Fruit fly (Drosophila melanogaster) whole organism, embryonic: ENCODE data around the gene Nf-YC.

Source experiments
- Abd-B ChIP-seq: fragments of 200-800 bp; sonication (Bioruptor generic); optimal IDR thresholded peaks from 2 replicates; lab custom pipeline; 2018; ENCODE audit warnings: missing biosample characterization, mild to moderate bottlenecking, missing genetic modification characterization, moderate library complexity
- Atf3 ChIP-seq: fragments of 200-800 bp; sonication (Bioruptor generic); optimal IDR thresholded peaks from 3 replicates; lab custom pipeline; 2016; ENCODE audit warnings: missing biosample characterization, missing genetic modification characterization
- B-H1 ChIP-seq: fragments of 200-800 bp; sonication (Bioruptor generic); IDR thresholded peaks from 3 replicates; pipeline ENCODE4 v1.3.6; 2022; ENCODE audit warnings: missing biosample characterization, missing genetic modification characterization
- CG11093 ChIP-seq: fragments of 200-800 bp; sonication (Bioruptor generic); IDR thresholded peaks from 3 replicates; pipeline ENCODE4 v1.3.6; 2022; ENCODE audit warnings: missing biosample characterization, missing genetic modification characterization
- CG12155 ChIP-seq: fragments of 200-800 bp; sonication (Bioruptor generic); optimal IDR thresholded peaks from 3 replicates; lab custom pipeline; 2016; ENCODE audit warnings: missing biosample characterization, missing genetic modification characterization
- CG12659 ChIP-seq: fragments of 200-800 bp; sonication (Bioruptor generic); optimal IDR thresholded peaks from 3 replicates; lab custom pipeline; 2017; ENCODE audit warnings: mild to moderate bottlenecking, missing biosample characterization, missing genetic modification reagents, missing genetic modification characterization
- CG14965 ChIP-seq: fragments of 200-800 bp; sonication (Bioruptor generic); optimal IDR thresholded peaks from 2 replicates; lab custom pipeline; 2016; ENCODE audit warnings: missing biosample characterization, missing genetic modification characterization, borderline replicate concordance
- CG15479 ChIP-seq: fragments of 200-800 bp; sonication (Bioruptor generic); optimal IDR thresholded peaks from 3 replicates; lab custom pipeline; 2019; ENCODE audit warnings: missing biosample characterization, mild to moderate bottlenecking, missing genetic modification characterization, moderate library complexity
- CG18599 ChIP-seq: fragments of 200-800 bp; sonication (Bioruptor generic); optimal IDR thresholded peaks from 3 replicates; lab custom pipeline; 2017; ENCODE audit warnings: missing biosample characterization, missing genetic modification characterization, mild to moderate bottlenecking, moderate library complexity, missing genetic modification reagents
- CG18619 ChIP-seq: fragments of 200-800 bp; sonication (Bioruptor generic); optimal IDR thresholded peaks from 3 replicates; lab custom pipeline; 2017; ENCODE audit warnings: missing biosample characterization, mild to moderate bottlenecking, missing genetic modification characterization
- CG2199 ChIP-seq: fragments of 200-800 bp; sonication (Bioruptor generic); IDR thresholded peaks from 3 replicates; pipeline ENCODE4 v1.3.6; 2022; ENCODE audit warnings: missing biosample characterization, missing genetic modification characterization
- CG2875 ChIP-seq: fragments of 200-800 bp; sonication (Bioruptor generic); optimal IDR thresholded peaks from 2 replicates; lab custom pipeline; 2017; ENCODE audit warnings: missing biosample characterization, mild to moderate bottlenecking, missing genetic modification characterization, missing genetic modification reagents
- CG33557 ChIP-seq: fragments of 200-800 bp; sonication (Bioruptor generic); optimal IDR thresholded peaks from 2 replicates; lab custom pipeline; 2019; ENCODE audit warnings: missing biosample characterization, mild to moderate bottlenecking, missing genetic modification characterization, moderate library complexity
- CG4328 ChIP-seq: fragments of 200-800 bp; sonication (Bioruptor generic); optimal IDR thresholded peaks from 3 replicates; lab custom pipeline; 2017; ENCODE audit warnings: missing biosample characterization, missing genetic modification reagents, missing genetic modification characterization
- CG4404 ChIP-seq: fragments of 200-800 bp; sonication (Bioruptor generic); IDR thresholded peaks from 2 replicates; pipeline ENCODE4 v1.3.6; 2022; ENCODE audit warnings: missing biosample characterization, missing genetic modification characterization
- CG6175 ChIP-seq: fragments of 200-800 bp; sonication (Bioruptor generic); IDR thresholded peaks from 3 replicates; pipeline ENCODE4 v1.3.6; 2022; ENCODE audit warnings: missing biosample characterization, missing genetic modification characterization
- CG6791 ChIP-seq: fragments of 200-800 bp; sonication (Bioruptor generic); IDR thresholded peaks from 3 replicates; pipeline ENCODE4 v1.3.6; 2022; ENCODE audit warnings: missing biosample characterization, missing genetic modification characterization; ENCODE audit not compliant: partially characterized antibody
- CG7987 ChIP-seq: fragments of 200-800 bp; sonication (Bioruptor generic); optimal IDR thresholded peaks from 2 replicates; lab custom pipeline; 2018; ENCODE audit warnings: missing biosample characterization, mild to moderate bottlenecking, missing genetic modification characterization, moderate library complexity
- CG8388 ChIP-seq: fragments of 200-800 bp; sonication (Bioruptor generic); optimal IDR thresholded peaks from 2 replicates; lab custom pipeline; 2019; ENCODE audit warnings: missing biosample characterization, mild to moderate bottlenecking, missing genetic modification characterization, moderate library complexity
- CG9215 ChIP-seq: fragments of 200-800 bp; sonication (Bioruptor generic); IDR thresholded peaks from 2 replicates; pipeline ENCODE4 v1.3.6; 2022; ENCODE audit warnings: missing biosample characterization, missing genetic modification characterization
- Camta ChIP-seq: fragments of 200-800 bp; sonication (Bioruptor generic); optimal IDR thresholded peaks from 2 replicates; lab custom pipeline; 2016; ENCODE audit warnings: missing biosample characterization, missing genetic modification characterization
- Chrac-16 ChIP-seq: fragments of 200-800 bp; sonication (Bioruptor generic); optimal IDR thresholded peaks from 3 replicates; lab custom pipeline; 2016; ENCODE audit warnings: missing biosample characterization, missing genetic modification characterization
- Gsc ChIP-seq: fragments of 200-800 bp; sonication (Bioruptor generic); IDR thresholded peaks from 2 replicates; pipeline ENCODE4 v1.3.6; 2022; ENCODE audit warnings: missing biosample characterization, missing genetic modification characterization
- HHEX ChIP-seq: fragments of 200-800 bp; sonication (Bioruptor generic); optimal IDR thresholded peaks from 3 replicates; lab custom pipeline; 2017; ENCODE audit warnings: missing biosample characterization, mild to moderate bottlenecking, missing genetic modification characterization, missing genetic modification reagents
- HLH3B ChIP-seq: fragments of 200-800 bp; sonication (Bioruptor generic); IDR thresholded peaks from 2 replicates; pipeline ENCODE4 v1.3.6; 2022; ENCODE audit warnings: missing biosample characterization, missing genetic modification characterization
- Hr3 ChIP-seq: fragments of 200-800 bp; sonication (Bioruptor generic); optimal IDR thresholded peaks from 3 replicates; lab custom pipeline; 2016; ENCODE audit warnings: missing biosample characterization, missing genetic modification characterization
- MBD-R2 ChIP-seq: fragments of 200-800 bp; sonication (Bioruptor generic); IDR thresholded peaks from 2 replicates; pipeline ENCODE4 v1.3.6; 2022; ENCODE audit warnings: missing biosample characterization, missing genetic modification characterization
- Myb ChIP-seq: fragments of 200-800 bp; sonication (Bioruptor generic); optimal IDR thresholded peaks from 2 replicates; lab custom pipeline; 2016; ENCODE audit warnings: missing biosample characterization, missing genetic modification characterization
- Oaz ChIP-seq: fragments of 200-800 bp; sonication (Bioruptor generic); IDR thresholded peaks from 2 replicates; pipeline ENCODE4 v1.3.6; 2022; ENCODE audit warnings: missing biosample characterization, missing genetic modification characterization
- Ptx1 ChIP-seq: fragments of 200-800 bp; sonication (Bioruptor generic); IDR thresholded peaks from 2 replicates; pipeline ENCODE4 v1.3.6; 2022; ENCODE audit warnings: missing biosample characterization, missing genetic modification characterization
- Sry-β ChIP-seq: fragments of 200-800 bp; sonication (Bioruptor generic); optimal IDR thresholded peaks from 2 replicates; lab custom pipeline; 2018; ENCODE audit warnings: missing biosample characterization, mild to moderate bottlenecking, missing genetic modification characterization, moderate library complexity
- Usf ChIP-seq: fragments of 200-800 bp; sonication (Bioruptor generic); optimal IDR thresholded peaks from 2 replicates; lab custom pipeline; 2017; ENCODE audit warnings: missing genotype, missing biosample characterization, missing genetic modification characterization
- Xrp1 ChIP-seq: fragments of 200-800 bp; sonication (Bioruptor generic); IDR thresholded peaks from 2 replicates; pipeline ENCODE4 v1.3.6; 2022; ENCODE audit warnings: missing biosample characterization, missing genetic modification characterization
- bab2 ChIP-seq: fragments of 200-800 bp; sonication (Bioruptor generic); optimal IDR thresholded peaks from 2 replicates; lab custom pipeline; 2016; ENCODE audit warnings: missing biosample characterization, missing genetic modification characterization
- bcd ChIP-seq: fragments of 200-800 bp; sonication (Bioruptor generic); optimal IDR thresholded peaks from 2 replicates; lab custom pipeline; 2017; ENCODE audit warnings: missing biosample characterization, mild to moderate bottlenecking, missing genetic modification characterization
- da ChIP-seq: fragments of 200-800 bp; sonication (Bioruptor generic); optimal IDR thresholded peaks from 2 replicates; lab custom pipeline; 2016; ENCODE audit warnings: missing biosample characterization, missing genetic modification characterization
- dati ChIP-seq: fragments of 200-800 bp; sonication (Bioruptor generic); IDR thresholded peaks from 2 replicates; pipeline ENCODE4 v1.3.6; 2022; ENCODE audit warnings: missing biosample characterization, missing genetic modification characterization
- ems ChIP-seq: fragments of 200-800 bp; sonication (Bioruptor generic); optimal IDR thresholded peaks from 3 replicates; lab custom pipeline; 2016; ENCODE audit warnings: missing biosample characterization, missing genetic modification characterization
- gce ChIP-seq: fragments of 200-800 bp; sonication (Bioruptor generic); IDR thresholded peaks from 3 replicates; pipeline ENCODE4 v1.3.6; 2022; ENCODE audit warnings: missing biosample characterization, missing genetic modification characterization
- h ChIP-seq: fragments of >200 bp; optimal IDR thresholded peaks from 2 replicates; lab custom pipeline; 2017
- hkb ChIP-seq, 2 experiments: fragments of 200-800 bp in 1 of 2; fragments of >200 bp in 1 of 2; sonication (Bioruptor generic) in 1 of 2; IDR thresholded peaks in 1 of 2; optimal IDR thresholded peaks in 1 of 2; 2 replicates each; pipeline versions ENCODE4 v1.3.6 to Lab custom; 2017 to 2022; ENCODE audit warnings: missing biosample characterization in 1 of 2, missing genetic modification characterization in 1 of 2
- ind ChIP-seq: fragments of 200-800 bp; sonication (Bioruptor generic); optimal IDR thresholded peaks from 3 replicates; lab custom pipeline; 2016; ENCODE audit warnings: missing biosample characterization, missing genetic modification characterization
- lola ChIP-seq, 3 experiments: fragments of >200 bp in 2 of 3; fragments of 200-800 bp in 1 of 3; sonication (Bioruptor generic) in 1 of 3; optimal IDR thresholded peaks; 2 replicates each; lab custom pipeline; 2017 to 2019; ENCODE audit warnings: missing biosample characterization in 3 of 3, missing genetic modification characterization in 3 of 3, mild to moderate bottlenecking in 1 of 3, moderate library complexity in 1 of 3
- pfk ChIP-seq: fragments of 200-800 bp; sonication (Bioruptor generic); optimal IDR thresholded peaks from 2 replicates; lab custom pipeline; 2018; ENCODE audit warnings: missing biosample characterization, mild to moderate bottlenecking, missing genetic modification characterization, moderate library complexity
- schlank ChIP-seq: fragments of 200-800 bp; sonication (Bioruptor generic); optimal IDR thresholded peaks from 2 replicates; lab custom pipeline; 2018; ENCODE audit warnings: missing biosample characterization, mild to moderate bottlenecking, missing genetic modification characterization
- sima ChIP-seq: fragments of 200-800 bp; sonication (Bioruptor generic); optimal IDR thresholded peaks from 2 replicates; lab custom pipeline; 2016; ENCODE audit warnings: missing biosample characterization, missing genetic modification characterization
- sr ChIP-seq: fragments of 200-800 bp; sonication (Bioruptor generic); IDR thresholded peaks from 3 replicates; pipeline ENCODE4 v1.3.6; 2022; ENCODE audit warnings: missing biosample characterization, missing genetic modification characterization
- tap ChIP-seq: fragments of 200-800 bp; optimal IDR thresholded peaks from 3 replicates; lab custom pipeline; 2019; ENCODE audit warnings: missing biosample characterization, mild to moderate bottlenecking, missing genetic modification characterization, moderate library complexity
- tin ChIP-seq: fragments of 200-800 bp; sonication (Bioruptor generic); optimal IDR thresholded peaks from 3 replicates; lab custom pipeline; 2016; ENCODE audit warnings: missing biosample characterization, missing genetic modification characterization
- zfh2 ChIP-seq: fragments of 200-800 bp; sonication (Bioruptor generic); optimal IDR thresholded peaks from 2 replicates; lab custom pipeline; 2016; ENCODE audit warnings: missing biosample characterization, missing genetic modification characterization

Gene Nf-YC

dm6 chrX:6794190-6794589, 26.5 kb downstream of the Nf-YC start (continued):
- TF ChIP-seq CG6791 (GFP tag; lab: Robert Waterston, UW) (no peak), CG12155 (GFP tag; lab: Kevin White, UChicago) (peak; percentile 77), Hr3 (peak; percentile 65), CG18599 (peak; percentile 78), Ptx1 (GFP tag; lab: Robert Waterston, UW) (peak; percentile 84), CG18619 (GFP tag; lab: Kevin White, UChicago) (peak; percentile 81), lola (GFP tag; optimal IDR thresholded peaks at IDR 0.05; lab: Kevin White, UChicago) (peak in 1 of 3 experiments; percentile 50), Oaz (GFP tag; lab: Robert Waterston, UW) (peak; percentile 65; the same call in 1 of the 2 replicates), da (peak; percentile 31), zfh2 (GFP tag; lab: Kevin White, UChicago) (peak; percentile 84), sr (GFP tag; lab: Robert Waterston, UW) (peak; percentile 44; the same call in 1 of the 3 replicates), ind (peak; percentile 85), tin (GFP tag; lab: Kevin White, UChicago) (peak; percentile 69), hkb (optimal IDR thresholded peaks at IDR 0.05; lab: Kevin White, UChicago) (no peak), hkb (GFP tag; IDR thresholded peaks at IDR 0.05; lab: Robert Waterston, UW) (peak; percentile 87), ems (GFP tag; lab: Kevin White, UChicago) (peak; percentile 82), CG2199 (peak; percentile 85), Abd-B (GFP tag; lab: Kevin White, UChicago) (peak; percentile 81), bab2 (GFP tag; lab: Kevin White, UChicago) (peak; percentile 82), CG7987 (peak; percentile 20), dati (GFP tag; lab: Robert Waterston, UW) (peak; percentile 75), CG6175 (GFP tag; lab: Robert Waterston, UW) (peak; percentile 53; the same call in 1 of the 3 replicates), Atf3 (peak; percentile 74), HHEX (GFP tag; lab: Kevin White, UChicago) (peak; percentile 81), CG9215 (GFP tag; lab: Robert Waterston, UW) (peak; percentile 65), gce (peak; percentile 75), tap (peak; percentile 77), CG4328 (GFP tag; lab: Kevin White, UChicago) (no peak), pfk (GFP tag; lab: Kevin White, UChicago) (no peak), CG15479 (no peak), CG11093 (GFP tag; lab: Robert Waterston, UW) (peak; percentile 81), CG8388 (GFP tag; lab: Kevin White, UChicago) (peak; percentile 73), Xrp1 (peak; percentile 84), schlank (tag; lab: Kevin White, UChicago) (peak; percentile 78), MBD-R2 (peak; percentile 48; the same call in 1 of the 2 replicates), CG14965 (GFP tag; lab: Kevin White, UChicago) (peak; percentile 8), Camta (peak; percentile 74), Myb (GFP tag; lab: Kevin White, UChicago) (peak; percentile 62), Usf (GFP tag; lab: Kevin White, UChicago) (peak; percentile 68), Gsc (GFP tag; lab: Robert Waterston, UW) (peak; percentile 40; the same call in 1 of the 2 replicates), Chrac-16 (GFP tag; lab: Kevin White, UChicago) (peak; percentile 72), HLH3B (GFP tag; lab: Robert Waterston, UW) (peak; percentile 84), CG2875 (peak; percentile 67), CG33557 (no peak), bcd (GFP tag; lab: Kevin White, UChicago) (peak; percentile 82), B-H1 (peak; percentile 74), sima (GFP tag; lab: Kevin White, UChicago) (no peak), Sry-β (GFP tag; lab: Kevin White, UChicago) (no peak), CG12659 (GFP tag; lab: Kevin White, UChicago) (peak; percentile 86), h (lab: Kevin White, UChicago) (no peak), CG4404 (GFP tag; lab: Robert Waterston, UW) (peak; percentile 54; the same call in 1 of the 2 replicates)
